Worm (Caenorhabditis elegans) whole organism, young adult: Measurements from ENCODE around the gene C03G6.21.
"Not testable (repeated sequence)": the region's sequence is repeated elsewhere in the genome, so short reads cannot be mapped to it uniquely, and the experiment has no call there.

ENCODE experiments used
- B0019.2 ChIP-seq: fragments of 200-800 bp; sonication (Bioruptor generic); conservative IDR thresholded peaks from 2 replicates; pipeline ENCODE4 v1.3.6; 2022; ENCODE audit warnings: missing genetic modification reagents, missing genetic modification characterization, missing compliant biosample characterization
- B0261.1 ChIP-seq: sonication (generic microtip); optimal IDR thresholded peaks from 2 replicates; lab custom pipeline; 2016; ENCODE audit warnings: mild to moderate bottlenecking, missing genetic modification characterization, moderate library complexity, missing compliant biosample characterization
- C06A6.2 ChIP-seq: fragments of 200-800 bp; sonication (Bioruptor generic); conservative IDR thresholded peaks from 2 replicates; pipeline ENCODE4 v1.3.6; 2022; ENCODE audit warnings: missing genetic modification characterization, missing compliant biosample characterization
- F37B4.10 ChIP-seq: fragments of 200-800 bp; sonication (Bioruptor generic); IDR thresholded peaks from 2 replicates; pipeline ENCODE4 v1.3.6; 2022; ENCODE audit warnings: missing genetic modification characterization, missing compliant biosample characterization
- F39B2.1 ChIP-seq: fragments of 200-800 bp; sonication (Bioruptor generic); IDR thresholded peaks from 2 replicates; pipeline ENCODE4 v1.3.6; 2022; ENCODE audit warnings: missing genetic modification reagents, missing genetic modification characterization, missing compliant biosample characterization
- F49E8.2 ChIP-seq: sonication (generic microtip); optimal IDR thresholded peaks from 3 replicates; lab custom pipeline; 2017; ENCODE audit warnings: missing genetic modification characterization, mild to moderate bottlenecking, missing compliant biosample characterization, antibody characterized with exemption, moderate library complexity; ENCODE audit not compliant: insufficient read depth
- F57C9.4 ChIP-seq: sonication (generic microtip); optimal IDR thresholded peaks from 2 replicates; lab custom pipeline; 2017; ENCODE audit warnings: mild to moderate bottlenecking, missing genetic modification characterization, missing compliant biosample characterization
- K11D2.4 ChIP-seq: fragments of 200-800 bp; sonication (Bioruptor generic); IDR thresholded peaks from 2 replicates; pipeline ENCODE4 v1.3.6; 2022; ENCODE audit warnings: missing genetic modification reagents, missing genetic modification characterization, missing compliant biosample characterization
- T07F8.4 ChIP-seq: sonication (generic microtip); optimal IDR thresholded peaks from 2 replicates; lab custom pipeline; 2016; ENCODE audit warnings: mild to moderate bottlenecking, missing genetic modification characterization, moderate library complexity, missing compliant biosample characterization
- Y56A3A.18 ChIP-seq: fragments of 200-800 bp; sonication (Bioruptor generic); IDR thresholded peaks from 2 replicates; pipeline ENCODE4 v1.3.6; 2022; ENCODE audit warnings: missing genetic modification reagents, missing genetic modification characterization, missing compliant biosample characterization
- ZK185.1 ChIP-seq: sonication (generic microtip); optimal IDR thresholded peaks from 2 replicates; lab custom pipeline; 2016; ENCODE audit warnings: mild to moderate bottlenecking, missing genetic modification characterization, missing compliant biosample characterization; ENCODE audit not compliant: poor library complexity, severe bottlenecking
- akir-1 ChIP-seq: fragments of 200-800 bp; sonication (Bioruptor generic); optimal IDR thresholded peaks from 2 replicates; lab custom pipeline; 2018; ENCODE audit warnings: mild to moderate bottlenecking, missing genetic modification characterization, moderate library complexity, missing compliant biosample characterization
- aptf-3 ChIP-seq: fragments of 200-800 bp; sonication (Bioruptor generic); IDR thresholded peaks from 2 replicates; pipeline ENCODE4 v1.3.6; 2022; ENCODE audit warnings: missing genetic modification characterization, missing compliant biosample characterization
- atf-7 ChIP-seq: sonication (generic microtip); optimal IDR thresholded peaks from 2 replicates; lab custom pipeline; 2017; ENCODE audit warnings: mild to moderate bottlenecking, missing genetic modification characterization, missing compliant biosample characterization
- ceh-27 ChIP-seq: fragments of 200-800 bp; sonication (Bioruptor generic); optimal IDR thresholded peaks from 2 replicates; lab custom pipeline; 2018; ENCODE audit warnings: mild to moderate bottlenecking, missing genetic modification characterization, moderate library complexity, missing compliant biosample characterization
- ceh-40 ChIP-seq: fragments of 200-800 bp; sonication (Bioruptor generic); IDR thresholded peaks from 2 replicates; pipeline ENCODE4 v1.3.6; 2022; ENCODE audit warnings: missing genetic modification characterization, missing compliant biosample characterization
- ceh-79 ChIP-seq: sonication (generic microtip); optimal IDR thresholded peaks from 2 replicates; lab custom pipeline; 2017; ENCODE audit warnings: mild to moderate bottlenecking, missing genetic modification characterization, missing compliant biosample characterization
- ekl-4 ChIP-seq: fragments of 200-800 bp; sonication (Bioruptor generic); IDR thresholded peaks from 2 replicates; pipeline ENCODE4 v1.3.6; 2022; ENCODE audit warnings: missing genetic modification reagents, missing genetic modification characterization, missing compliant biosample characterization
- hlh-12 ChIP-seq: sonication (generic microtip); optimal IDR thresholded peaks from 2 replicates; lab custom pipeline; 2016; ENCODE audit warnings: missing genetic modification characterization, missing compliant biosample characterization
- hmg-1.2 ChIP-seq: fragments of 200-800 bp; sonication (Bioruptor generic); IDR thresholded peaks from 2 replicates; pipeline ENCODE4 v1.3.6; 2022; ENCODE audit warnings: missing genetic modification reagents, missing genetic modification characterization, missing compliant biosample characterization
- hsf-1 ChIP-seq: fragments of 200-800 bp; sonication (Bioruptor generic); IDR thresholded peaks from 2 replicates; pipeline ENCODE4 v1.3.6; 2022; ENCODE audit warnings: missing genetic modification reagents, missing genetic modification characterization, missing compliant biosample characterization
- let-526 ChIP-seq: fragments of 200-800 bp; sonication (Bioruptor generic); IDR thresholded peaks from 2 replicates; pipeline ENCODE4 v1.3.6; 2022; ENCODE audit warnings: missing genetic modification reagents, missing genetic modification characterization, missing compliant biosample characterization
- lin-26 ChIP-seq: fragments of 200-800 bp; sonication (Bioruptor generic); IDR thresholded peaks from 2 replicates; pipeline ENCODE4 v1.3.6; 2022; ENCODE audit warnings: missing genetic modification reagents, missing genetic modification characterization, missing compliant biosample characterization
- nhr-120 ChIP-seq: fragments of 200-800 bp; sonication (Bioruptor generic); IDR thresholded peaks from 2 replicates; pipeline ENCODE4 v1.3.6; 2022; ENCODE audit warnings: missing genetic modification characterization, missing compliant biosample characterization
- nhr-179 ChIP-seq: sonication (generic microtip); optimal IDR thresholded peaks from 2 replicates; lab custom pipeline; 2016; ENCODE audit warnings: mild to moderate bottlenecking, missing genetic modification characterization, missing compliant biosample characterization
- nhr-80 ChIP-seq: sonication (generic microtip); optimal IDR thresholded peaks from 2 replicates; lab custom pipeline; 2016; ENCODE audit warnings: missing genetic modification characterization, missing compliant biosample characterization
- nhr-90 ChIP-seq: sonication (generic microtip); optimal IDR thresholded peaks from 2 replicates; lab custom pipeline; 2016; ENCODE audit warnings: missing genotype, mild to moderate bottlenecking, missing genetic modification characterization, missing compliant biosample characterization
- pbrm-1 ChIP-seq: fragments of 200-800 bp; sonication (Bioruptor generic); IDR thresholded peaks from 2 replicates; pipeline ENCODE4 v1.3.6; 2022; ENCODE audit warnings: missing genetic modification reagents, missing genetic modification characterization, missing compliant biosample characterization
- sdz-38 ChIP-seq: sonication (generic microtip); optimal IDR thresholded peaks from 2 replicates; lab custom pipeline; 2016; ENCODE audit warnings: missing genotype, missing genetic modification characterization, missing compliant biosample characterization
- sea-2 ChIP-seq: fragments of 200-800 bp; sonication (Bioruptor generic); IDR thresholded peaks from 2 replicates; pipeline ENCODE4 v1.3.6; 2022; ENCODE audit warnings: missing genetic modification characterization, missing compliant biosample characterization
- snpc-1.3 ChIP-seq: sonication (generic microtip); optimal IDR thresholded peaks from 2 replicates; lab custom pipeline; 2017; ENCODE audit warnings: missing genetic modification characterization, mild to moderate bottlenecking, missing compliant biosample characterization, antibody characterized with exemption, moderate library complexity, missing genotype, missing genetic modification reagents; ENCODE audit not compliant: insufficient read depth
- snpc-3.4 ChIP-seq: sonication (generic microtip); optimal IDR thresholded peaks from 2 replicates; lab custom pipeline; 2017; ENCODE audit warnings: missing genetic modification characterization, mild to moderate bottlenecking, missing compliant biosample characterization, antibody characterized with exemption, moderate library complexity, missing genotype, missing genetic modification reagents
- sptf-2 ChIP-seq: fragments of 200-800 bp; sonication (Bioruptor generic); optimal IDR thresholded peaks from 2 replicates; lab custom pipeline; 2018; ENCODE audit warnings: mild to moderate bottlenecking, missing genetic modification characterization, missing compliant biosample characterization
- unc-130 ChIP-seq: sonication (generic microtip); optimal IDR thresholded peaks from 2 replicates; lab custom pipeline; 2016; ENCODE audit warnings: missing genetic modification reagents, missing genetic modification characterization, missing compliant biosample characterization
- ztf-18 ChIP-seq: sonication (generic microtip); optimal IDR thresholded peaks from 2 replicates; lab custom pipeline; 2016; ENCODE audit warnings: missing genotype, mild to moderate bottlenecking, missing genetic modification characterization, missing compliant biosample characterization
- ztf-26 ChIP-seq: sonication (generic microtip); optimal IDR thresholded peaks from 2 replicates; lab custom pipeline; 2017; ENCODE audit warnings: missing genetic modification characterization, missing compliant biosample characterization

Gene C03G6.21

DNA sequence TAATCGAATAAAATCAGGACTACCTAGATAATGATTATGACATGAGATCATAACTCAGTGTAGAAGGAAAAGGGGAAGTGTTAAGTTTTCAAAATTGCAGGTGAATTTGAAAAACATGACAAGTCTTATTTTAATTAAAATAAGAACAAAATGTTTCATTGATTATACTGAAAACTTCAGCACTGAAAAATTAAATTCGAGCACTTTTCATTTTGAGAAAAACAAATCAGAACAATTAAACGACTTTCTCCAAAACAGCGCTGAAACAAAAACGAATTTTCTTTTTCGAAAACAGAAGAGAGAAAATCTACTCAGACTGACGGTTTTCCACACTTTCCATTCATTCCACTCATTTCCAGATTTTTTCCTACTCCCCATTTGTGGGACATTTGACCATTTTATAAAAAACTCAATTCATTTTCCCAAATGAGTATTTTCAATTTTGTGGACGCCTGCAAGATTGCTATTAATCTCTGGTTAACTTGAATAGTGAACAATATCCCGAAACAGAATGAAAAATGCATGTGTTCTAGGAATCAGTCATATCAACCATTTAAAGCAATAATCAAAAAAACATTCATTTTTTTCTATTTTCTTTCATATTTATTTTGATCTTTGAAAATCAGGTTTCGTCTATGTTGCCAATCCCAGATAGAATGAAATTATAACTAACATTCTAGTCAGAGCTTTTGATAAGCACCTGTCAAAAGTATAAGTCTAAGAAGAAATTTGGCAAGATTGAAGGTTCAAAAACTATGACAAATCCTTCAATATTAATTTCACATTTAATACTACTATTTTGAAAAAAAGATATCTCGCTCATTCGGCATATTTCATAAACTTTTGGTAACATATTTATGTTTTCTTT is 4.2 kb downstream of the C03G6.21 start, which contains the start of the genes srh-231 and srh-275:
srh-231 (minus strand) TSS at position 51 of the 868 bp plus-strand sequence.
srh-275 (plus strand) TSS at position 818 of the 868 bp plus-strand sequence.
- TF ChIP-seq F39B2.1 (GFP tag; lab: Robert Waterston, UW) (no peak), ztf-26 (tag; lab: Kevin White, UChicago) (no peak), nhr-179 (tag; lab: Kevin White, UChicago) (no peak), akir-1 (no peak), Y56A3A.18 (no peak), sea-2 (GFP tag; lab: Robert Waterston, UW) (no peak), sdz-38 (tag; lab: Kevin White, UChicago) (no peak), C06A6.2 (GFP tag; lab: Robert Waterston, UW) (no peak), ceh-79 (no peak), lin-26 (no peak), K11D2.4 (no peak), ztf-18 (tag; lab: Kevin White, UChicago) (no peak)
- TF ChIP-seq, all 124 proteins: peak for 0

DNA sequence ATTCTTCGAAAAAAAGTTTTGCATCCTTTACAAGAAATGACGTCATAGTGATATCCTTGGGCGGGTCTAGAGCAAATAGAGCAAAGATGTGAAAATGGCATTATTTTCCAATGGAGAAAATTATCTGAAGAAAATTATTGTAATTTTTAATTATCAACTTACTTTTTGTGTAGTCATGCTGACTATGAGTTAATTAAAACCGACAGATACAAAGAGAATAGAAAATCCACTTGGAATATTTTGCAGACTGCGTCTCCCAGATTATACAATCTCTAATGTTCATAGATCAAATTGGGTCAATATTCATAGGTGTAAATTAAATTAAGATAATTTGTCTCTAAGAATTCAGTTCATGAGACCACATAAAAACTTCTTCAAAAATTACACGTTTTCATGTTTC is 7.0 kb downstream of the C03G6.21 start, which contains the start of gene nhr-149:
nhr-149 (minus strand) TSS at position 101 of the 400 bp plus-strand sequence.
- no peak for TF ChIP-seq pbrm-1 (GFP tag; lab: Robert Waterston, UW)
- no peak for TF ChIP-seq F37B4.10 (GFP tag; lab: Robert Waterston, UW)
- no peak for TF ChIP-seq B0261.1 (tag; lab: Kevin White, UChicago)
- no peak for TF ChIP-seq ceh-40 (GFP tag; lab: Robert Waterston, UW)
- TF ChIP-seq snpc-3.4 (tag; lab: Kevin White, UChicago): no peak
- TF ChIP-seq ceh-27 (GFP tag; lab: Kevin White, UChicago): no peak
- TF ChIP-seq hmg-1.2 (GFP tag; lab: Robert Waterston, UW): no peak
- no peak for TF ChIP-seq F57C9.4 (tag; lab: Kevin White, UChicago)
- TF ChIP-seq sdz-38 (tag; lab: Kevin White, UChicago): no peak
- no peak for TF ChIP-seq nhr-179 (tag; lab: Kevin White, UChicago)
- no peak for TF ChIP-seq F49E8.2 (tag; lab: Kevin White, UChicago)
- TF ChIP-seq nhr-90 (tag; lab: Kevin White, UChicago): no peak
- no peak for TF ChIP-seq B0019.2 (GFP tag; lab: Robert Waterston, UW)
- no peak for TF ChIP-seq nhr-80 (tag; lab: Kevin White, UChicago)

DNA sequence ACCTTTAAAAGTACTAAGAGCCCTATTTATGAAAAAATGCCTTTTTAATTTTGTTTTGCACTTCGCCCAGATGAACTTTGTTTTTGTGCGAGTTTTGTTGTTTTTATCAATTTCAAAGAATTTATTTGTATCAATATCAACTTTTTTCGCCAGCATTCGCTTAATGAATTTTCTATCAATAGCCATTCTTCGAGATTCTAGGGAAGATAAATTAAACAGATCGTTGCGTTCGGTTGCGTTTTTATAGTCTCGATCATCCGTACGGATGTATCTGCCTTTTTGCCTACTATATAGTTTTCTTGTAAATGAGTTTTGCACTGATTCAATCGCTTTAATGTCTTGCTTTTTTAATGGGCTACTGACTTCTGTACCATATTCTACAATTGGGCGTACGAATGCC is 11.1 kb downstream of the C03G6.21 start, which contains the start of gene nhr-147:
nhr-147 (plus strand) TSS at position 301 of the 400 bp plus-strand sequence.
- TF ChIP-seq ZK185.1 (tag; lab: Kevin White, UChicago); hlh-12 (tag; lab: Kevin White, UChicago); aptf-3: not testable (repeated sequence)
- TF ChIP-seq, all 124 proteins: peak for 0; not testable (repeated sequence) for 124

DNA sequence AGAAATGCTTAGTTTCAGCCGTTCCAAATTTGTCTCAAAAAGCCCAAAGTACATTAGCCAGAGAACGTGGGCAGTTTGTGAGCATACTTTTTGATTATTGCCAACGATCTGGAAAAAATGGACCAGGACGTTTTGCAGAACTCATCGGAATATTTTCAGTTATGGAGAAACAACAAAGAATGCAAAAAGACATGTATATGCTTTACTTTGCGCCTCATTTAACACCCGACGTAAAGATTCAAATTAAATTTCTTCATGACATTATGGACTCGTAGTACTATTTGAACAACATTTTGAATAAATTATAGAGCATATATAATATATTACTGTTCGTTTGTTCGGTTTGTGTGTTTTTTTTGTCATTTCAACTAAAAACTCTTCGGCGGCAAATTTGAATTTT is 13.1 kb downstream of the C03G6.21 start, which contains the start of gene srh-244:
srh-244 (plus strand) TSS at position 301 of the 400 bp plus-strand sequence.
- TF ChIP-seq unc-130: no peak
- no peak for TF ChIP-seq Y56A3A.18
- no peak for TF ChIP-seq nhr-179 (tag; lab: Kevin White, UChicago)
- no peak for TF ChIP-seq T07F8.4 (tag; lab: Kevin White, UChicago)
- TF ChIP-seq snpc-1.3: no peak
- no peak for TF ChIP-seq ekl-4 (GFP tag; lab: Robert Waterston, UW)
- TF ChIP-seq atf-7 (tag; lab: Kevin White, UChicago): no peak
- TF ChIP-seq sptf-2 (GFP tag; lab: Kevin White, UChicago): no peak
- TF ChIP-seq nhr-120: no peak
- no peak for TF ChIP-seq hsf-1
- no peak for TF ChIP-seq let-526 (GFP tag; lab: Robert Waterston, UW)
- no peak for TF ChIP-seq F37B4.10 (GFP tag; lab: Robert Waterston, UW)
